Fruit fly (Drosophila melanogaster): ENCODE results near the gene alpha-Est10.

The alpha-Est10 gene

dm6 chr3R:7474616-7475120 lies 19.0 kb downstream of the alpha-Est10 start (continued):
- peak; percentile 97 for TF ChIP-seq pros (GFP tag; optimal IDR thresholded peaks at IDR 0.05)
- no peak for TF ChIP-seq CG8478 (optimal IDR thresholded peaks at IDR 0.05)
- TF ChIP-seq Six4 (GFP tag; optimal IDR thresholded peaks at IDR 0.05): no peak
- TF ChIP-seq dm (GFP tag; optimal IDR thresholded peaks at IDR 0.05): peak; percentile 35
- peak; percentile 42 for TF ChIP-seq Dref (GFP tag; IDR thresholded peaks at IDR 0.05)
- TF ChIP-seq crol (GFP tag; IDR thresholded peaks at IDR 0.05): peak; percentile 97
- peak; percentile 37 for TF ChIP-seq CG15011 (GFP tag; optimal IDR thresholded peaks at IDR 0.05)
- TF ChIP-seq E2f1 (GFP tag; IDR thresholded peaks at IDR 0.05): peak; percentile 34; the same call in 1 of the 2 replicates
- peak; percentile 86 for TF ChIP-seq wek (GFP tag; optimal IDR thresholded peaks at IDR 0.05)
- no peak for TF ChIP-seq usp (GFP tag; optimal IDR thresholded peaks at IDR 0.05)
- TF ChIP-seq CG13775 (GFP tag; optimal IDR thresholded peaks at IDR 0.05): no peak
- peak; percentile 27; the same call in 1 of the 2 replicates for TF ChIP-seq Ada2b (GFP tag; IDR thresholded peaks at IDR 0.05)
- TF ChIP-seq NC2β (GFP tag; optimal IDR thresholded peaks at IDR 0.05): peak; percentile 64
- TF ChIP-seq tx (GFP tag; optimal IDR thresholded peaks at IDR 0.05): peak; percentile 22
- no peak for TF ChIP-seq CG14050 (GFP tag; IDR thresholded peaks at IDR 0.05)
- peak; percentile 42 for TF ChIP-seq CG17359 (tag; optimal IDR thresholded peaks at IDR 0.05)
- no peak for TF ChIP-seq CG18011 (GFP tag; optimal IDR thresholded peaks at IDR 0.05)
- no peak for TF ChIP-seq Abd-B (GFP tag; optimal IDR thresholded peaks at IDR 0.05)
- TF ChIP-seq kah (GFP tag; optimal IDR thresholded peaks at IDR 0.05): peak; percentile 55
- TF ChIP-seq CG3065 (GFP tag; optimal IDR thresholded peaks at IDR 0.05): peak; percentile 42
- TF ChIP-seq Chrac-16 (GFP tag; optimal IDR thresholded peaks at IDR 0.05): peak; percentile 54
- no peak for TF ChIP-seq CG7928 (GFP tag; optimal IDR thresholded peaks at IDR 0.05)
- TF ChIP-seq CG30403 (GFP tag; optimal IDR thresholded peaks at IDR 0.05): no peak
- TF ChIP-seq Ravus (GFP tag; IDR thresholded peaks at IDR 0.05): no peak
- TF ChIP-seq dmrt11E (tag; optimal IDR thresholded peaks at IDR 0.05): no peak
- TF ChIP-seq D (optimal IDR thresholded peaks at IDR 0.05): no peak
- TF ChIP-seq D (GFP tag; optimal IDR thresholded peaks at IDR 0.05): peak; percentile 36
- TF ChIP-seq tin (GFP tag; optimal IDR thresholded peaks at IDR 0.05): peak; percentile 25
- peak; percentile 44 for TF ChIP-seq Dip3 (GFP tag; optimal IDR thresholded peaks at IDR 0.05)
- TF ChIP-seq CG33557 (GFP tag; optimal IDR thresholded peaks at IDR 0.05): peak; percentile 64
- no peak for TF ChIP-seq Lhr (GFP tag; optimal IDR thresholded peaks at IDR 0.05)
- TF ChIP-seq cato (GFP tag; optimal IDR thresholded peaks at IDR 0.05; ENCODE audit: borderline replicate concordance): no peak
- peak; percentile 52 to 61 for TF ChIP-seq bsh (GFP tag; optimal IDR thresholded peaks at IDR 0.05)
- TF ChIP-seq H2.0 (GFP tag; IDR thresholded peaks at IDR 0.05): peak; percentile 19; the same call in 1 of the 2 replicates
- peak; percentile 12 for TF ChIP-seq Oli (tag; optimal IDR thresholded peaks at IDR 0.05)
- peak; percentile 96 for TF ChIP-seq vnd (GFP tag; IDR thresholded peaks at IDR 0.05; ENCODE audit: partially characterized antibody)
- TF ChIP-seq phol (tag; optimal IDR thresholded peaks at IDR 0.05): no peak
- TF ChIP-seq CG31365 (tag; optimal IDR thresholded peaks at IDR 0.05): peak; percentile 63
- peak; percentile 40; the same call in 1 of the 2 replicates for TF ChIP-seq Oaz (GFP tag; IDR thresholded peaks at IDR 0.05)
- peak; percentile 43 for TF ChIP-seq Blimp-1 (GFP tag; optimal IDR thresholded peaks at IDR 0.05)
- TF ChIP-seq CG32767 (GFP tag; IDR thresholded peaks at IDR 0.05): peak; percentile 19; the same call in 1 of the 2 replicates
- no peak for TF ChIP-seq CG1792 (GFP tag; optimal IDR thresholded peaks at IDR 0.05)
- TF ChIP-seq ara (GFP tag; IDR thresholded peaks at IDR 0.05): peak; percentile 63
- TF ChIP-seq Hr3 (GFP tag; optimal IDR thresholded peaks at IDR 0.05): no peak
- TF ChIP-seq pfk (GFP tag; optimal IDR thresholded peaks at IDR 0.05): peak; percentile 82
- TF ChIP-seq CG4854 (GFP tag; optimal IDR thresholded peaks at IDR 0.05): no peak
- peak; percentile 40 for TF ChIP-seq sqz (GFP tag; optimal IDR thresholded peaks at IDR 0.05)
- TF ChIP-seq Bdp1 (GFP tag; optimal IDR thresholded peaks at IDR 0.05): peak; percentile 99
- peak; percentile 37 for TF ChIP-seq bcd (GFP tag; optimal IDR thresholded peaks at IDR 0.05)
- no peak for TF ChIP-seq BEAF-32 (GFP tag; optimal IDR thresholded peaks at IDR 0.05)
- peak; percentile 57 for TF ChIP-seq CG1647 (GFP tag; optimal IDR thresholded peaks at IDR 0.05)
